Fruit fly (Drosophila melanogaster) whole organism, prepupa: ENCODE results near the gene CG6733.

ENCODE experiments used
- CG11762 ChIP-seq: fragments of 200-800 bp; sonication (Bioruptor generic); optimal IDR thresholded peaks from 3 replicates; lab custom pipeline; 2016; ENCODE audit warnings: missing biosample characterization, missing genetic modification characterization; ENCODE audit not compliant: insufficient read depth
- CG15336 ChIP-seq: fragments of 200-800 bp; sonication (Bioruptor generic); IDR thresholded peaks from 2 replicates; pipeline ENCODE4 v1.3.6; 2022; ENCODE audit warnings: missing biosample characterization, missing genetic modification characterization
- CG3032 ChIP-seq: fragments of 200-800 bp; optimal IDR thresholded peaks from 2 replicates; lab custom pipeline; 2019; ENCODE audit warnings: missing biosample characterization, mild to moderate bottlenecking, missing genetic modification characterization, moderate library complexity
- CG32006 ChIP-seq: fragments of 200-800 bp; sonication (Bioruptor generic); optimal IDR thresholded peaks from 3 replicates; lab custom pipeline; 2017; ENCODE audit warnings: missing biosample characterization, mild to moderate bottlenecking, missing genetic modification characterization
- CG4318 ChIP-seq: fragments of 200-800 bp; sonication (Bioruptor generic); optimal IDR thresholded peaks from 3 replicates; lab custom pipeline; 2017; ENCODE audit warnings: missing biosample characterization, mild to moderate bottlenecking, missing genetic modification characterization
- CG6276 ChIP-seq: fragments of 200-800 bp; sonication (Bioruptor generic); optimal IDR thresholded peaks from 2 replicates; lab custom pipeline; 2017; ENCODE audit warnings: missing biosample characterization, mild to moderate bottlenecking, missing genetic modification characterization
- CG6854 ChIP-seq: fragments of 200-800 bp; sonication (Bioruptor generic); optimal IDR thresholded peaks from 2 replicates; lab custom pipeline; 2017; ENCODE audit warnings: missing biosample characterization, mild to moderate bottlenecking, missing genetic modification characterization
- Eip93F ChIP-seq: fragments of 200-800 bp; sonication (Bioruptor generic); optimal IDR thresholded peaks from 2 replicates; lab custom pipeline; 2016; ENCODE audit warnings: missing biosample characterization, mild to moderate bottlenecking, missing genetic modification characterization
- Sox102F ChIP-seq: fragments of 200-800 bp; sonication (Bioruptor generic); optimal IDR thresholded peaks from 2 replicates; lab custom pipeline; 2016; ENCODE audit warnings: missing biosample characterization, mild to moderate bottlenecking, missing genetic modification characterization
- dsx ChIP-seq: fragments of 200-800 bp; optimal IDR thresholded peaks from 3 replicates; lab custom pipeline; 2019; ENCODE audit warnings: missing biosample characterization, mild to moderate bottlenecking, missing genetic modification characterization, moderate library complexity; ENCODE audit not compliant: poor library complexity, severe bottlenecking
- pdm3 ChIP-seq: fragments of 200-800 bp; sonication (Bioruptor generic); optimal IDR thresholded peaks from 3 replicates; lab custom pipeline; 2016; ENCODE audit warnings: missing biosample characterization, missing genetic modification characterization

dm6 chr3R:23132299-23132698 is 34.8 kb downstream of the CG6733 start:
- TF ChIP-seq CG3032 (tag; lab: Kevin White, UChicago) (no peak), Sox102F (no peak), CG15336 (GFP tag; lab: Robert Waterston, UW) (no peak), dsx (GFP tag; lab: Kevin White, UChicago) (peak; percentile 96), CG6276 (GFP tag; lab: Kevin White, UChicago) (no peak), pdm3 (GFP tag; lab: Kevin White, UChicago) (no peak), CG6854 (GFP tag; lab: Kevin White, UChicago) (no peak), CG32006 (GFP tag; lab: Kevin White, UChicago) (no peak), CG4318 (no peak), Eip93F (GFP tag; lab: Kevin White, UChicago) (no peak), CG11762 (GFP tag; lab: Kevin White, UChicago) (no peak)
